Worm (Caenorhabditis elegans): Measurements from ENCODE around the gene dat-1.

- no peak for TF ChIP-seq dao-5 (tag; optimal IDR thresholded peaks at IDR 0.05)
- no peak for TF ChIP-seq him-1 (tag; optimal IDR thresholded peaks at IDR 0.05)
- no peak for TF ChIP-seq W03F9.2 (tag; optimal IDR thresholded peaks at IDR 0.05)
These were observed 4.4 kb downstream of the dat-1 start, which contains the start of gene T02C1.1 for ce11 chrIII:9247221-9247620.
